Worm (Caenorhabditis elegans) whole organism, early embryonic: ENCODE data around the gene cutl-2.

Experiments used
- B0310.2 ChIP-seq: sonication (generic microtip); optimal IDR thresholded peaks from 2 replicates; lab custom pipeline; 2016; ENCODE audit warnings: mild to moderate bottlenecking, missing genetic modification characterization, missing compliant biosample characterization
- F13C5.2 ChIP-seq: sonication (generic microtip); optimal IDR thresholded peaks from 2 replicates; lab custom pipeline; 2017; ENCODE audit warnings: mild to moderate bottlenecking, missing genetic modification characterization, inconsistent platforms, missing compliant biosample characterization
- aly-1 ChIP-seq: sonication (generic microtip); optimal IDR thresholded peaks from 2 replicates; lab custom pipeline; 2016; ENCODE audit warnings: missing genetic modification characterization, missing compliant biosample characterization
- ama-1 ChIP-seq: fragments of 150-350 bp; optimal IDR thresholded peaks from 2 replicates; lab custom pipeline; 2014
- ceh-36 ChIP-seq: sonication (generic microtip); optimal IDR thresholded peaks from 2 replicates; lab custom pipeline; 2016; ENCODE audit warnings: missing genetic modification characterization, inconsistent platforms, missing compliant biosample characterization
- ets-7 ChIP-seq: sonication (generic microtip); optimal IDR thresholded peaks from 2 replicates; lab custom pipeline; 2016; ENCODE audit warnings: missing genotype, missing genetic modification characterization, missing compliant biosample characterization
- hmbx-1 ChIP-seq: sonication (generic microtip); optimal IDR thresholded peaks from 2 replicates; lab custom pipeline; 2016; ENCODE audit warnings: mild to moderate bottlenecking, missing genetic modification characterization, missing compliant biosample characterization
- hmg-4 ChIP-seq: fragments of 200-800 bp; sonication (Bioruptor generic); optimal IDR thresholded peaks from 2 replicates; lab custom pipeline; 2018; ENCODE audit warnings: mild to moderate bottlenecking, missing genetic modification characterization, missing compliant biosample characterization
- hnd-1 ChIP-seq: sonication (generic microtip); optimal IDR thresholded peaks from 2 replicates; lab custom pipeline; 2016; ENCODE audit warnings: missing genetic modification characterization, missing compliant biosample characterization
- pes-1 ChIP-seq: fragments of 200-800 bp; sonication (Bioruptor generic); IDR thresholded peaks from 2 replicates; pipeline ENCODE4 v1.3.6; 2022; ENCODE audit warnings: missing genetic modification reagents, missing genetic modification characterization, missing compliant biosample characterization
- scrt-1 ChIP-seq: fragments of 200-800 bp; sonication (Bioruptor generic); IDR thresholded peaks from 2 replicates; pipeline ENCODE4 v1.3.6; 2022; ENCODE audit warnings: missing genetic modification characterization, missing compliant biosample characterization
- sea-1 ChIP-seq: fragments of 200-800 bp; sonication (Bioruptor generic); conservative IDR thresholded peaks from 2 replicates; pipeline ENCODE4 v1.3.6; 2022; ENCODE audit warnings: missing genetic modification characterization, missing compliant biosample characterization
- tbx-37 ChIP-seq: fragments of 200-800 bp; sonication (Bioruptor generic); conservative IDR thresholded peaks from 2 replicates; pipeline ENCODE4 v1.3.6; 2022; ENCODE audit warnings: missing genetic modification reagents, missing genetic modification characterization, missing compliant biosample characterization
- tra-4 ChIP-seq: sonication (generic microtip); optimal IDR thresholded peaks from 2 replicates; lab custom pipeline; 2017; ENCODE audit warnings: missing genetic modification characterization, missing compliant biosample characterization

DNA sequence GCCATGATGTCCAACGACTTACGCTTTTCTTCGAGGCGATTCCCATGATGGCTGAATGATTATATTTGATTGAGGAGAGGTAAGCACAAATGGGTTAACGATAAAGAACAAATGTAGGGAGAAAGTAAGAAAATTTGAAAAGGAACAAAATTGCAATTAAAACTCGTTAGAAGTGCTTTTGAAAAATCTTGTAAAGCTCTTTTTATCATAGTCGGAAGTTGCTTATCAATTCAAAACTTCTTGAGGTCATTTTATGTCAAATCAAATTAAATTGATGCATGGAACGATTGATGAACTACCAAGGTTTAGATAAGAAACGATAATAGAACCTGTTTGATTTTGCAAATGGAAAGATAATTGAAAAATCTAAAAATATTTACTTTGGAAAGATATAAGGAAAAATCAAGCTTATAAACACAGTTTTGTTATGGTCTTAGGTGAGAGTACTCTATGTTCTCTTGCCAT lies 15.6 kb downstream of the cutl-2 start, which contains the start of gene glt-5:
- TF ChIP-seq hmbx-1 (tag; lab: Kevin White, UChicago) = no peak
- TF ChIP-seq ama-1 (lab: Kevin White, UChicago) = no peak
- TF ChIP-seq F13C5.2 (tag; lab: Kevin White, UChicago) = no peak
- TF ChIP-seq scrt-1 (GFP tag; lab: Robert Waterston, UW) = no peak
- no peak for TF ChIP-seq tra-4 (tag; lab: Kevin White, UChicago)
- TF ChIP-seq sea-1 (GFP tag; lab: Robert Waterston, UW) = no peak
- TF ChIP-seq pes-1 (GFP tag; lab: Robert Waterston, UW) = no peak
- no peak for TF ChIP-seq hnd-1 (tag; lab: Kevin White, UChicago)
- no peak for TF ChIP-seq aly-1 (tag; lab: Kevin White, UChicago)
- no peak for TF ChIP-seq B0310.2
- TF ChIP-seq ets-7 (tag; lab: Kevin White, UChicago) = no peak
- TF ChIP-seq ceh-36 = no peak
- TF ChIP-seq tbx-37 (GFP tag; lab: Robert Waterston, UW) = no peak
- no peak for TF ChIP-seq hmg-4
